Worm (Caenorhabditis elegans) whole organism, L2 larva: ENCODE results near the gene srd-12.

Source experiments
- F13H6.1 ChIP-seq: sonication (generic microtip); optimal IDR thresholded peaks from 2 replicates; lab custom pipeline; 2016; ENCODE audit warnings: missing genetic modification characterization, missing compliant biosample characterization
- ZK546.5 ChIP-seq: sonication (generic microtip); optimal IDR thresholded peaks from 2 replicates; lab custom pipeline; 2017; ENCODE audit warnings: missing biosample characterization, missing genetic modification characterization
- ama-1 ChIP-seq: fragments of 150-350 bp; optimal IDR thresholded peaks from 2 replicates; lab custom pipeline; 2018; ENCODE audit warnings: inconsistent platforms
- ceh-82 ChIP-seq: fragments of 150-350 bp; optimal IDR thresholded peaks from 2 replicates; lab custom pipeline; 2014; ENCODE audit warnings: missing biosample characterization, missing genetic modification characterization
- elt-1 ChIP-seq: fragments of 150-350 bp; optimal IDR thresholded peaks from 2 replicates; lab custom pipeline; 2014; ENCODE audit warnings: missing biosample characterization, missing genetic modification characterization
- nhr-10 ChIP-seq: sonication (generic microtip); optimal IDR thresholded peaks from 2 replicates; lab custom pipeline; 2017; ENCODE audit warnings: missing biosample characterization, missing genetic modification characterization
- nhr-11 ChIP-seq: fragments of 150-350 bp; optimal IDR thresholded peaks from 2 replicates; lab custom pipeline; 2014; ENCODE audit warnings: missing biosample characterization, missing genetic modification characterization
- nhr-12 ChIP-seq: fragments of 150-350 bp; optimal IDR thresholded peaks from 2 replicates; lab custom pipeline; 2014; ENCODE audit warnings: missing biosample characterization, missing genetic modification characterization
- nhr-237 ChIP-seq: fragments of 150-350 bp; optimal IDR thresholded peaks from 2 replicates; lab custom pipeline; 2014; ENCODE audit warnings: missing biosample characterization, missing genetic modification characterization
- skn-1 ChIP-seq: sonication (generic microtip); optimal IDR thresholded peaks from 2 replicates; lab custom pipeline; 2017; ENCODE audit warnings: missing biosample characterization, missing genetic modification characterization
- sma-3 ChIP-seq: sonication (generic microtip); optimal IDR thresholded peaks from 2 replicates; lab custom pipeline; 2016; ENCODE audit warnings: missing genetic modification reagents, missing genetic modification characterization, missing compliant biosample characterization
- snpc-4 ChIP-seq: fragments of 150-350 bp; optimal IDR thresholded peaks from 2 replicates; lab custom pipeline; 2014; ENCODE audit warnings: missing biosample characterization, missing genetic modification characterization
- ztf-11 ChIP-seq: sonication (generic microtip); optimal IDR thresholded peaks from 2 replicates; lab custom pipeline; 2017; ENCODE audit warnings: missing biosample characterization, missing genetic modification characterization
- ztf-4 ChIP-seq: fragments of 150-350 bp; optimal IDR thresholded peaks from 2 replicates; lab custom pipeline; 2014; ENCODE audit warnings: missing biosample characterization, missing genetic modification characterization

- TF ChIP-seq sma-3 (GFP tag; lab: Kevin White, UChicago) (no peak), nhr-237 (tag; lab: Kevin White, UChicago) (no peak), nhr-10 (tag; lab: Kevin White, UChicago) (no peak), elt-1 (tag; lab: Kevin White, UChicago) (no peak), ceh-82 (no peak), snpc-4 (no peak), ztf-11 (tag; lab: Kevin White, UChicago) (no peak), nhr-12 (tag; lab: Kevin White, UChicago) (no peak), skn-1 (no peak), ztf-4 (tag; lab: Kevin White, UChicago) (no peak), nhr-11 (no peak), F13H6.1 (tag; lab: Kevin White, UChicago) (no peak), ZK546.5 (tag; lab: Kevin White, UChicago) (no peak), ama-1 (lab: Kevin White, UChicago) (no peak)
Measured at ce11 chrIV:5582760-5583159, 47.3 kb downstream of the srd-12 start.
